Fruit fly (Drosophila melanogaster) S2 (cell line): ENCODE data around the gene eIF4E6.
A peak's percentile ranks its signal among the peaks of the same experiment; 100 is the strongest.

Source experiments
- CG8478 ChIP-seq: fragments of >200 bp; optimal IDR thresholded peaks from 2 replicates; lab custom pipeline; 2018
- CTCF ChIP-seq, 2 experiments: fragments of >200 bp; optimal IDR thresholded peaks; 2 replicates each; lab custom pipeline; 2018

DNA sequence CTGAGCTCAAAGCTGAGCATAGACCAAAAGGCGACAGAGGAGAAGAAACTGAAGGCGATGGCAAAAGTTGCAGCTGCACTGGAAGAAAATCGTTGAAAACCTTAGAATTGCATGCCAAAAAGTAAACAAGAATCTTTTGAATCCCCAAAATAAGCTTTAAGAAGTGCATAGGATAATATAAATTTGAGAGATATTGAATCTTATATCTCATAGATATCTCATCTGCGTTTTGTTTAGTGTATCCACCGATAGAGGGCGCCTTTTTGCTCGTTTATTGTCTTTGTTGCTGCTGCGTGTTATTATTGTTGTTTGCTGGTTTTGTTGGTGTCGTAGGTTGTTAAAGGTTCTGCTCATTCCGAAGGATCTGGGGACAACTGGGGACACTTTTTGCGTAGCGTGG, 41.1 kb downstream of the eIF4E6 start:
- TF ChIP-seq CG8478 (lab: Kevin White, UChicago) (no peak), CTCF (optimal IDR thresholded peaks at IDR 0.05; lab: Kevin White, UChicago) (peak; percentile 56 to 59)
